Worm (Caenorhabditis elegans) whole organism, mixed stage, embryonic: Measurements from ENCODE around the gene pitr-6.

ENCODE experiments used
- M03D4.4 ChIP-seq: sonication (generic microtip); optimal IDR thresholded peaks from 2 replicates; lab custom pipeline; 2017; ENCODE audit warnings: mild to moderate bottlenecking, missing genetic modification characterization, missing compliant biosample characterization
- bed-3 ChIP-seq: fragments of 200-800 bp; sonication (Bioruptor generic); optimal IDR thresholded peaks from 3 replicates; lab custom pipeline; 2018; ENCODE audit warnings: mild to moderate bottlenecking, missing genetic modification characterization, moderate library complexity, missing compliant biosample characterization
- blmp-1 ChIP-seq: fragments of 150-350 bp; optimal IDR thresholded peaks from 2 replicates; lab custom pipeline; 2014; ENCODE audit warnings: missing biosample characterization, missing genetic modification characterization
- ceh-39 ChIP-seq: fragments of 150-350 bp; optimal IDR thresholded peaks from 2 replicates; lab custom pipeline; 2014; ENCODE audit warnings: missing biosample characterization, missing genetic modification characterization
- ceh-43 ChIP-seq: fragments of 200-800 bp; sonication (Bioruptor generic); optimal IDR thresholded peaks from 2 replicates; lab custom pipeline; 2018; ENCODE audit warnings: mild to moderate bottlenecking, missing genetic modification characterization, moderate library complexity, missing compliant biosample characterization
- ceh-83 ChIP-seq: fragments of 200-800 bp; sonication (Bioruptor generic); optimal IDR thresholded peaks from 2 replicates; lab custom pipeline; 2018; ENCODE audit warnings: mild to moderate bottlenecking, missing genetic modification characterization, missing compliant biosample characterization
- ces-1 ChIP-seq: fragments of 150-350 bp; optimal IDR thresholded peaks from 2 replicates; lab custom pipeline; 2014; ENCODE audit warnings: missing biosample characterization, missing genetic modification reagents, missing genetic modification characterization
- drap-1 ChIP-seq: fragments of 200-800 bp; sonication (Bioruptor generic); optimal IDR thresholded peaks from 3 replicates; lab custom pipeline; 2018; ENCODE audit warnings: mild to moderate bottlenecking, missing genetic modification characterization, missing compliant biosample characterization
- elt-1 ChIP-seq: sonication (generic microtip); optimal IDR thresholded peaks from 2 replicates; lab custom pipeline; 2017; ENCODE audit warnings: missing genetic modification characterization, mild to moderate bottlenecking, missing compliant biosample characterization, antibody characterized with exemption, moderate library complexity, borderline replicate concordance; ENCODE audit not compliant: insufficient read depth
- elt-3 ChIP-seq: fragments of 150-350 bp; optimal IDR thresholded peaks from 2 replicates; lab custom pipeline; 2014; ENCODE audit warnings: missing biosample characterization, missing genetic modification characterization
- flh-1 ChIP-seq: fragments of 200-800 bp; sonication (Bioruptor generic); optimal IDR thresholded peaks from 2 replicates; lab custom pipeline; 2018; ENCODE audit warnings: mild to moderate bottlenecking, missing genetic modification characterization, moderate library complexity, missing compliant biosample characterization
- ham-2 ChIP-seq: fragments of 200-800 bp; sonication (Bioruptor generic); optimal IDR thresholded peaks from 2 replicates; lab custom pipeline; 2018; ENCODE audit warnings: mild to moderate bottlenecking, missing genetic modification characterization, missing compliant biosample characterization
- hlh-1 ChIP-seq: fragments of 150-350 bp; optimal IDR thresholded peaks from 2 replicates; lab custom pipeline; 2014; ENCODE audit warnings: missing biosample characterization, missing genetic modification reagents, missing genetic modification characterization
- lin-32 ChIP-seq: fragments of 200-800 bp; sonication (Bioruptor generic); optimal IDR thresholded peaks from 2 replicates; lab custom pipeline; 2018; ENCODE audit warnings: mild to moderate bottlenecking, missing genetic modification characterization, missing compliant biosample characterization
- lsy-2 ChIP-seq: fragments of 150-350 bp; optimal IDR thresholded peaks from 2 replicates; lab custom pipeline; 2014; ENCODE audit warnings: missing biosample characterization, missing genetic modification characterization
- mab-5 ChIP-seq: fragments of 150-350 bp; optimal IDR thresholded peaks from 2 replicates; lab custom pipeline; 2014; ENCODE audit warnings: missing biosample characterization, missing genetic modification characterization
- mep-1 ChIP-seq: fragments of 150-350 bp; optimal IDR thresholded peaks from 2 replicates; lab custom pipeline; 2017; ENCODE audit warnings: missing biosample characterization, missing genetic modification reagents, missing genetic modification characterization, inconsistent platforms
- mls-2 ChIP-seq: sonication (generic microtip); optimal IDR thresholded peaks from 2 replicates; lab custom pipeline; 2016; ENCODE audit warnings: mild to moderate bottlenecking, missing genetic modification characterization, moderate library complexity, missing compliant biosample characterization
- nhr-12 ChIP-seq: fragments of 150-350 bp; optimal IDR thresholded peaks from 2 replicates; lab custom pipeline; 2014; ENCODE audit warnings: missing biosample characterization, missing genetic modification characterization
- nhr-2 ChIP-seq: fragments of 150-350 bp; optimal IDR thresholded peaks from 2 replicates; lab custom pipeline; 2014; ENCODE audit warnings: missing biosample characterization, missing genetic modification characterization
- nhr-237 ChIP-seq: fragments of 150-350 bp; optimal IDR thresholded peaks from 2 replicates; lab custom pipeline; 2014; ENCODE audit warnings: missing biosample characterization, missing genetic modification characterization
- nhr-76 ChIP-seq: sonication (generic microtip); optimal IDR thresholded peaks from 2 replicates; lab custom pipeline; 2017; ENCODE audit warnings: missing biosample characterization, missing genetic modification characterization
- pha-4 ChIP-seq: fragments of 150-350 bp; optimal IDR thresholded peaks from 2 replicates; lab custom pipeline; 2018; ENCODE audit warnings: missing biosample characterization, missing genetic modification reagents, missing genetic modification characterization
- sem-2 ChIP-seq: fragments of 200-800 bp; sonication (Bioruptor generic); optimal IDR thresholded peaks from 2 replicates; lab custom pipeline; 2018; ENCODE audit warnings: mild to moderate bottlenecking, missing genetic modification characterization, missing compliant biosample characterization
- snpc-4 ChIP-seq: fragments of 150-350 bp; optimal IDR thresholded peaks from 2 replicates; lab custom pipeline; 2014; ENCODE audit warnings: missing biosample characterization, missing genetic modification characterization
- sptf-1 ChIP-seq: sonication (generic microtip); optimal IDR thresholded peaks from 2 replicates; lab custom pipeline; 2017; ENCODE audit warnings: mild to moderate bottlenecking, missing genetic modification characterization, moderate library complexity, missing compliant biosample characterization
- tbx-8 ChIP-seq: fragments of 200-800 bp; sonication (Bioruptor generic); optimal IDR thresholded peaks from 2 replicates; lab custom pipeline; 2018; ENCODE audit warnings: mild to moderate bottlenecking, missing genetic modification characterization, moderate library complexity, missing compliant biosample characterization
- unc-120 ChIP-seq: sonication (generic microtip); optimal IDR thresholded peaks from 2 replicates; lab custom pipeline; 2017; ENCODE audit warnings: missing genetic modification characterization, missing compliant biosample characterization; ENCODE audit not compliant: poor library complexity, severe bottlenecking
- unc-39 ChIP-seq: fragments of 150-350 bp; optimal IDR thresholded peaks from 2 replicates; lab custom pipeline; 2014; ENCODE audit warnings: missing biosample characterization, missing genetic modification characterization
- zip-8 ChIP-seq: fragments of 150-350 bp; optimal IDR thresholded peaks from 2 replicates; lab custom pipeline; 2014; ENCODE audit warnings: missing biosample characterization, missing genetic modification characterization
- ztf-11 ChIP-seq: fragments of 150-350 bp; optimal IDR thresholded peaks from 2 replicates; lab custom pipeline; 2014; ENCODE audit warnings: missing biosample characterization, missing genetic modification characterization

The pitr-6 gene

ce11 chrII:12462244-12462643 is 17.1 kb downstream of the pitr-6 start, which contains the start of gene F15A4.2:
Gene F15A4.2, plus strand, starts transcription at chrII:12462544.
- no peak for TF ChIP-seq pha-4 (tag; lab: Kevin White, UChicago)
- TF ChIP-seq ces-1 (GFP tag; lab: Kevin White, UChicago), result no peak
- TF ChIP-seq zip-8 (tag; lab: Kevin White, UChicago), result peak; percentile 29
- TF ChIP-seq lsy-2, result peak; percentile 12
- TF ChIP-seq flh-1 (GFP tag; lab: Kevin White, UChicago), result no peak
- TF ChIP-seq ztf-11 (tag; lab: Kevin White, UChicago), result no peak
- TF ChIP-seq bed-3 (GFP tag; lab: Kevin White, UChicago), result no peak
- no peak for TF ChIP-seq ceh-43
- TF ChIP-seq ceh-39 (tag; lab: Kevin White, UChicago), result peak; percentile 66
- no peak for TF ChIP-seq sptf-1 (tag; lab: Kevin White, UChicago)

ce11 chrII:12465557-12465956 is 20.4 kb downstream of the pitr-6 start, which contains the start of gene sre-37:
Gene sre-37, plus strand, starts transcription at chrII:12465857.
- TF ChIP-seq lin-32 (GFP tag; lab: Kevin White, UChicago) (no peak), elt-1 (tag; lab: Kevin White, UChicago) (no peak), ceh-83 (GFP tag; lab: Kevin White, UChicago) (no peak), M03D4.4 (no peak), mep-1 (tag; lab: Kevin White, UChicago) (no peak), unc-120 (tag; lab: Kevin White, UChicago) (no peak), zip-8 (tag; lab: Kevin White, UChicago) (no peak), sptf-1 (tag; lab: Kevin White, UChicago) (no peak), ztf-11 (tag; lab: Kevin White, UChicago) (no peak), ces-1 (GFP tag; lab: Kevin White, UChicago) (no peak), mab-5 (tag; lab: Kevin White, UChicago) (no peak), ceh-43 (no peak), nhr-76 (tag; lab: Kevin White, UChicago) (no peak), unc-39 (tag; lab: Kevin White, UChicago) (no peak), drap-1 (no peak), sem-2 (GFP tag; lab: Kevin White, UChicago) (no peak)

ce11 chrII:12467047-12467446 is 21.9 kb downstream of the pitr-6 start, which contains the start of gene srg-16:
Gene srg-16, plus strand, starts transcription at chrII:12467133.
- TF ChIP-seq M03D4.4 (no peak), zip-8 (tag; lab: Kevin White, UChicago) (no peak), ceh-43 (no peak), ces-1 (GFP tag; lab: Kevin White, UChicago) (no peak), nhr-2 (tag; lab: Kevin White, UChicago) (no peak), ham-2 (GFP tag; lab: Kevin White, UChicago) (no peak), snpc-4 (no peak), nhr-12 (no peak), elt-1 (tag; lab: Kevin White, UChicago) (no peak), sptf-1 (tag; lab: Kevin White, UChicago) (no peak), tbx-8 (GFP tag; lab: Kevin White, UChicago) (no peak)

- TF ChIP-seq ceh-43, result no peak
- no peak for TF ChIP-seq mep-1 (tag; lab: Kevin White, UChicago)
- TF ChIP-seq tbx-8 (GFP tag; lab: Kevin White, UChicago), result no peak
- no peak for TF ChIP-seq elt-3
- TF ChIP-seq lsy-2, result no peak
- no peak for TF ChIP-seq nhr-12
- TF ChIP-seq bed-3 (GFP tag; lab: Kevin White, UChicago), result no peak
- no peak for TF ChIP-seq blmp-1 (tag; lab: Kevin White, UChicago)
- no peak for TF ChIP-seq drap-1
- no peak for TF ChIP-seq nhr-237 (tag; lab: Kevin White, UChicago)
- TF ChIP-seq ham-2 (GFP tag; lab: Kevin White, UChicago), result no peak
- no peak for TF ChIP-seq mab-5 (tag; lab: Kevin White, UChicago)
Measured at ce11 chrII:12471138-12471855, 26.2 kb downstream of the pitr-6 start, which contains the start of the genes F15A4.5 and phat-8. Gene F15A4.5, minus strand, starts transcription at chrII:12471238. Gene phat-8, plus strand, starts transcription at chrII:12471805.

ce11 chrII:12473406-12473805 is 28.3 kb downstream of the pitr-6 start, which contains the start of gene srg-17:
Gene srg-17, plus strand, starts transcription at chrII:12473706.
- no peak for TF ChIP-seq zip-8 (tag; lab: Kevin White, UChicago)
- TF ChIP-seq nhr-12, result no peak
- TF ChIP-seq unc-39 (tag; lab: Kevin White, UChicago), result no peak
- TF ChIP-seq hlh-1 (tag; lab: Kevin White, UChicago), result no peak
- no peak for TF ChIP-seq unc-120 (tag; lab: Kevin White, UChicago)
- no peak for TF ChIP-seq mls-2
- no peak for TF ChIP-seq sem-2 (GFP tag; lab: Kevin White, UChicago)
- TF ChIP-seq elt-3, result no peak
- TF ChIP-seq nhr-237 (tag; lab: Kevin White, UChicago), result no peak
- TF ChIP-seq ztf-11 (tag; lab: Kevin White, UChicago), result no peak
- TF ChIP-seq snpc-4, result no peak
- TF ChIP-seq elt-1 (tag; lab: Kevin White, UChicago), result no peak
- no peak for TF ChIP-seq ceh-39 (tag; lab: Kevin White, UChicago)
